Fruit fly (Drosophila melanogaster): ENCODE results near the gene CG3534.

DNA sequence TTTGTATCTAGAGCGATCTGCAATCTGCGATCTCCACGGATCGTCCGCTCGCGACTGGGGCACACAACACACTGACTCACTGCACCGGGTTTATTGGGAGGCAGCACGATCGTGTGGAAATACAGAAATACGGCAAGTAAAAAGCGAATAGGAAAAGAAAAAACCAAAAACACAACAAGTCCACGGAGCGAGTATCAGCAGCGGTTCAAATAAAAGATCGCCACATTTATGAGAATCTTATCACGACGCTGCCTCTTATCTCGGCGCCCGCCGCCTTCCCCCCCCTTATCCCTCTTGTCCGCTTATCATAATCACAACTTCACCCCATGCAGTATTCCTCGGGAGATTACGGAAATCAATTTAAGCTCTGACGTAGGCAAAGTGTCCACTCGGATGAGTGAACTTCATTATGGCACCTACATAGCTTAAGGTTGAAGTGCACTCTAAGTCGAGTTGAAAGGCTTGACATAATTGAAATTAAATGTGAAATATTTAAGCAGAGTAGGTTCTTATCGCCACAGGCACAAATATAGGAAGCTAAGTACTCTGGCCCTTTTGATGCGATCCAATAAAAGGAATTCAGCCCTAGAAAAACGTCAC, 14.0 kb upstream of the CG3534 start, which contains the start of gene AhcyL2:
- TF ChIP-seq Hnf4 (GFP tag; optimal IDR thresholded peaks at IDR 0.05) (no peak), lola (GFP tag; optimal IDR thresholded peaks at IDR 0.05) (no peak), Hr78 (GFP tag; optimal IDR thresholded peaks at IDR 0.05) (no peak), CrebA (GFP tag; optimal IDR thresholded peaks at IDR 0.05; ENCODE audit: borderline replicate concordance) (no peak), dmrt93B (GFP tag; optimal IDR thresholded peaks at IDR 0.05) (no peak), HLH106 (tag; optimal IDR thresholded peaks at IDR 0.05) (no peak), rgr (GFP tag; optimal IDR thresholded peaks at IDR 0.05) (no peak), tai (GFP tag; optimal IDR thresholded peaks at IDR 0.05) (no peak), dsf (GFP tag; optimal IDR thresholded peaks at IDR 0.05; ENCODE audit: borderline replicate concordance) (no peak), woc (GFP tag; optimal IDR thresholded peaks at IDR 0.05) (no peak)

Measured in whole organism, wandering third instar larva.